Worm (Caenorhabditis elegans) whole organism, mixed stage, embryonic: Measurements from ENCODE around the gene R02D5.1.

Experiments
- M03D4.4 ChIP-seq: sonication (generic microtip); optimal IDR thresholded peaks from 2 replicates; lab custom pipeline; 2017; ENCODE audit warnings: mild to moderate bottlenecking, missing genetic modification characterization, missing compliant biosample characterization
- bed-3 ChIP-seq: fragments of 200-800 bp; sonication (Bioruptor generic); optimal IDR thresholded peaks from 3 replicates; lab custom pipeline; 2018; ENCODE audit warnings: mild to moderate bottlenecking, missing genetic modification characterization, moderate library complexity, missing compliant biosample characterization
- blmp-1 ChIP-seq: fragments of 150-350 bp; optimal IDR thresholded peaks from 2 replicates; lab custom pipeline; 2014; ENCODE audit warnings: missing biosample characterization, missing genetic modification characterization
- ceh-39 ChIP-seq: fragments of 150-350 bp; optimal IDR thresholded peaks from 2 replicates; lab custom pipeline; 2014; ENCODE audit warnings: missing biosample characterization, missing genetic modification characterization
- ceh-43 ChIP-seq: fragments of 200-800 bp; sonication (Bioruptor generic); optimal IDR thresholded peaks from 2 replicates; lab custom pipeline; 2018; ENCODE audit warnings: mild to moderate bottlenecking, missing genetic modification characterization, moderate library complexity, missing compliant biosample characterization
- ceh-83 ChIP-seq: fragments of 200-800 bp; sonication (Bioruptor generic); optimal IDR thresholded peaks from 2 replicates; lab custom pipeline; 2018; ENCODE audit warnings: mild to moderate bottlenecking, missing genetic modification characterization, missing compliant biosample characterization
- ces-1 ChIP-seq: fragments of 150-350 bp; optimal IDR thresholded peaks from 2 replicates; lab custom pipeline; 2014; ENCODE audit warnings: missing biosample characterization, missing genetic modification reagents, missing genetic modification characterization
- cnd-1 ChIP-seq: fragments of 200-800 bp; sonication (Bioruptor generic); optimal IDR thresholded peaks from 2 replicates; lab custom pipeline; 2018; ENCODE audit warnings: mild to moderate bottlenecking, missing genetic modification characterization, missing compliant biosample characterization
- drap-1 ChIP-seq: fragments of 200-800 bp; sonication (Bioruptor generic); optimal IDR thresholded peaks from 3 replicates; lab custom pipeline; 2018; ENCODE audit warnings: mild to moderate bottlenecking, missing genetic modification characterization, missing compliant biosample characterization
- elt-1 ChIP-seq: sonication (generic microtip); optimal IDR thresholded peaks from 2 replicates; lab custom pipeline; 2017; ENCODE audit warnings: missing genetic modification characterization, mild to moderate bottlenecking, missing compliant biosample characterization, antibody characterized with exemption, moderate library complexity, borderline replicate concordance; ENCODE audit not compliant: insufficient read depth
- elt-3 ChIP-seq: fragments of 150-350 bp; optimal IDR thresholded peaks from 2 replicates; lab custom pipeline; 2014; ENCODE audit warnings: missing biosample characterization, missing genetic modification characterization
- flh-1 ChIP-seq: fragments of 200-800 bp; sonication (Bioruptor generic); optimal IDR thresholded peaks from 2 replicates; lab custom pipeline; 2018; ENCODE audit warnings: mild to moderate bottlenecking, missing genetic modification characterization, moderate library complexity, missing compliant biosample characterization
- ham-2 ChIP-seq: fragments of 200-800 bp; sonication (Bioruptor generic); optimal IDR thresholded peaks from 2 replicates; lab custom pipeline; 2018; ENCODE audit warnings: mild to moderate bottlenecking, missing genetic modification characterization, missing compliant biosample characterization
- hlh-1 ChIP-seq: fragments of 150-350 bp; optimal IDR thresholded peaks from 2 replicates; lab custom pipeline; 2014; ENCODE audit warnings: missing biosample characterization, missing genetic modification reagents, missing genetic modification characterization
- lin-13 ChIP-seq: fragments of 150-350 bp; optimal IDR thresholded peaks from 2 replicates; lab custom pipeline; 2014; ENCODE audit warnings: missing biosample characterization, missing genetic modification characterization
- lin-32 ChIP-seq: fragments of 200-800 bp; sonication (Bioruptor generic); optimal IDR thresholded peaks from 2 replicates; lab custom pipeline; 2018; ENCODE audit warnings: mild to moderate bottlenecking, missing genetic modification characterization, missing compliant biosample characterization
- lsy-2 ChIP-seq: fragments of 150-350 bp; optimal IDR thresholded peaks from 2 replicates; lab custom pipeline; 2014; ENCODE audit warnings: missing biosample characterization, missing genetic modification characterization
- mab-5 ChIP-seq: fragments of 150-350 bp; optimal IDR thresholded peaks from 2 replicates; lab custom pipeline; 2014; ENCODE audit warnings: missing biosample characterization, missing genetic modification characterization
- mep-1 ChIP-seq: fragments of 150-350 bp; optimal IDR thresholded peaks from 2 replicates; lab custom pipeline; 2017; ENCODE audit warnings: missing biosample characterization, missing genetic modification reagents, missing genetic modification characterization, inconsistent platforms
- mls-2 ChIP-seq: sonication (generic microtip); optimal IDR thresholded peaks from 2 replicates; lab custom pipeline; 2016; ENCODE audit warnings: mild to moderate bottlenecking, missing genetic modification characterization, moderate library complexity, missing compliant biosample characterization
- nhr-12 ChIP-seq: fragments of 150-350 bp; optimal IDR thresholded peaks from 2 replicates; lab custom pipeline; 2014; ENCODE audit warnings: missing biosample characterization, missing genetic modification characterization
- nhr-2 ChIP-seq: fragments of 150-350 bp; optimal IDR thresholded peaks from 2 replicates; lab custom pipeline; 2014; ENCODE audit warnings: missing biosample characterization, missing genetic modification characterization
- nhr-237 ChIP-seq: fragments of 150-350 bp; optimal IDR thresholded peaks from 2 replicates; lab custom pipeline; 2014; ENCODE audit warnings: missing biosample characterization, missing genetic modification characterization
- nhr-28 ChIP-seq: fragments of 150-350 bp; optimal IDR thresholded peaks from 2 replicates; lab custom pipeline; 2014; ENCODE audit warnings: missing biosample characterization, missing genetic modification characterization
- nhr-76 ChIP-seq: sonication (generic microtip); optimal IDR thresholded peaks from 2 replicates; lab custom pipeline; 2017; ENCODE audit warnings: missing biosample characterization, missing genetic modification characterization
- pha-4 ChIP-seq: fragments of 150-350 bp; optimal IDR thresholded peaks from 2 replicates; lab custom pipeline; 2018; ENCODE audit warnings: missing biosample characterization, missing genetic modification reagents, missing genetic modification characterization
- sem-2 ChIP-seq: fragments of 200-800 bp; sonication (Bioruptor generic); optimal IDR thresholded peaks from 2 replicates; lab custom pipeline; 2018; ENCODE audit warnings: mild to moderate bottlenecking, missing genetic modification characterization, missing compliant biosample characterization
- snpc-4 ChIP-seq: fragments of 150-350 bp; optimal IDR thresholded peaks from 2 replicates; lab custom pipeline; 2014; ENCODE audit warnings: missing biosample characterization, missing genetic modification characterization
- sptf-1 ChIP-seq: sonication (generic microtip); optimal IDR thresholded peaks from 2 replicates; lab custom pipeline; 2017; ENCODE audit warnings: mild to moderate bottlenecking, missing genetic modification characterization, moderate library complexity, missing compliant biosample characterization
- tbx-8 ChIP-seq: fragments of 200-800 bp; sonication (Bioruptor generic); optimal IDR thresholded peaks from 2 replicates; lab custom pipeline; 2018; ENCODE audit warnings: mild to moderate bottlenecking, missing genetic modification characterization, moderate library complexity, missing compliant biosample characterization
- unc-120 ChIP-seq: sonication (generic microtip); optimal IDR thresholded peaks from 2 replicates; lab custom pipeline; 2017; ENCODE audit warnings: missing genetic modification characterization, missing compliant biosample characterization; ENCODE audit not compliant: poor library complexity, severe bottlenecking
- unc-39 ChIP-seq: fragments of 150-350 bp; optimal IDR thresholded peaks from 2 replicates; lab custom pipeline; 2014; ENCODE audit warnings: missing biosample characterization, missing genetic modification characterization
- unc-62 ChIP-seq: fragments of 150-350 bp; optimal IDR thresholded peaks from 2 replicates; lab custom pipeline; 2014; ENCODE audit warnings: missing biosample characterization, missing genetic modification reagents, missing genetic modification characterization
- zip-8 ChIP-seq: fragments of 150-350 bp; optimal IDR thresholded peaks from 2 replicates; lab custom pipeline; 2014; ENCODE audit warnings: missing biosample characterization, missing genetic modification characterization
- ztf-11 ChIP-seq: fragments of 150-350 bp; optimal IDR thresholded peaks from 2 replicates; lab custom pipeline; 2014; ENCODE audit warnings: missing biosample characterization, missing genetic modification characterization

R02D5.1 gene

DNA sequence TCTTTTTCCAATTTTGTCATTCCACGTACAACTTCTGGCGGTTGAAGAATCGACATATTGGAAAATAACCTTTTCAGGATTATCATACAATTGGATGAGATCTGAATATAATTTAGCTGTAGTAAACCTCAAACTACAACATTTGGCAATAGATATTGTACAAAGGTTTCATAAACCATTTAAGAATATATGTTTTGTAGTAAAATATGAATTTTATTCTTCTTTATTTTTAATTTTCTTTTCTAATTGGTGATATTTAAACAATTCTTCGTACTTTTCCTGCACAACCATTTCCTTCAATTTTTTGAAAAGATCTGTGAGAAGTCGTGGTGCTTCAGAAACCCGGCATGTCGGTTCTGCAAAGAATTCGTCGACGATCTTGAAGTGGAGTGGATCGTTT lies 13.0 kb downstream of the R02D5.1 start, which contains the start of gene C53A5.17:
C53A5.17 (minus strand) TSS at position 101 of the 400 bp plus-strand sequence.
- TF ChIP-seq flh-1 (GFP tag; lab: Kevin White, UChicago), result no peak
- no peak for TF ChIP-seq elt-3 (tag; lab: Kevin White, UChicago)

DNA sequence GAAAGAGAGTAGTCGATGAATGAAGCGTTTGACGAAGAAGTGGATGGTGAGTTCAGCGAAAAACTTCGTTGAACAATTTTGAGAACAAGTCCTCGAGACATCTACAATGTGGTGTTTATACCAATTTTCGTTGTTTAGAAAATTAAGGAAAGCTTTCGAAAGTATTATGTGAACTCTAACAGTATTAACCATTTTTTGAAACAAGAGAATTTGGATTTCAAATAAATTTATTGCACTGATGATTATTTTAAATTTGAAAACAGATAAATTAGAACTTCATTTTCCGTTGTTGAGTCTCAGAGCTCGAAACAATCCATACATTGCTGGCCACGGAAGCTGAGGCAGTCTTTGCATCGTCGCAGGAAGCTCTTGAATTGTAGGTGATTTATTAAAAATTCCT lies 14.5 kb downstream of the R02D5.1 start, which contains the start of gene C53A5.16:
C53A5.16 (minus strand) TSS at position 101 of the 400 bp plus-strand sequence.
- TF ChIP-seq ham-2 (GFP tag; lab: Kevin White, UChicago) (no peak), elt-1 (no peak), elt-3 (tag; lab: Kevin White, UChicago) (no peak), sem-2 (GFP tag; lab: Kevin White, UChicago) (no peak), drap-1 (GFP tag; lab: Kevin White, UChicago) (no peak), unc-39 (no peak), nhr-2 (tag; lab: Kevin White, UChicago) (no peak), nhr-28 (tag; lab: Kevin White, UChicago) (no peak), zip-8 (no peak), ceh-43 (GFP tag; lab: Kevin White, UChicago) (no peak), nhr-76 (tag; lab: Kevin White, UChicago) (no peak), ceh-39 (tag; lab: Kevin White, UChicago) (no peak), lin-32 (no peak), tbx-8 (GFP tag; lab: Kevin White, UChicago) (no peak), mab-5 (tag; lab: Kevin White, UChicago) (no peak)

- TF ChIP-seq nhr-76 (tag; lab: Kevin White, UChicago) (no peak), M03D4.4 (tag; lab: Kevin White, UChicago) (no peak), tbx-8 (GFP tag; lab: Kevin White, UChicago) (no peak), lin-13 (tag; lab: Kevin White, UChicago) (no peak), ceh-83 (GFP tag; lab: Kevin White, UChicago) (no peak), ham-2 (GFP tag; lab: Kevin White, UChicago) (no peak), drap-1 (GFP tag; lab: Kevin White, UChicago) (no peak), elt-1 (no peak), nhr-12 (tag; lab: Kevin White, UChicago) (no peak), blmp-1 (tag; lab: Kevin White, UChicago) (no peak), sptf-1 (tag; lab: Kevin White, UChicago) (no peak), lsy-2 (tag; lab: Kevin White, UChicago) (no peak), ztf-11 (tag; lab: Kevin White, UChicago) (no peak)
These were observed 15.1 kb downstream of the R02D5.1 start, which contains the start of gene C53A5.2 for ce11 chrV:14523105-14523504. TSS of gene C53A5.2 (minus strand) at chrV:14523205.

DNA sequence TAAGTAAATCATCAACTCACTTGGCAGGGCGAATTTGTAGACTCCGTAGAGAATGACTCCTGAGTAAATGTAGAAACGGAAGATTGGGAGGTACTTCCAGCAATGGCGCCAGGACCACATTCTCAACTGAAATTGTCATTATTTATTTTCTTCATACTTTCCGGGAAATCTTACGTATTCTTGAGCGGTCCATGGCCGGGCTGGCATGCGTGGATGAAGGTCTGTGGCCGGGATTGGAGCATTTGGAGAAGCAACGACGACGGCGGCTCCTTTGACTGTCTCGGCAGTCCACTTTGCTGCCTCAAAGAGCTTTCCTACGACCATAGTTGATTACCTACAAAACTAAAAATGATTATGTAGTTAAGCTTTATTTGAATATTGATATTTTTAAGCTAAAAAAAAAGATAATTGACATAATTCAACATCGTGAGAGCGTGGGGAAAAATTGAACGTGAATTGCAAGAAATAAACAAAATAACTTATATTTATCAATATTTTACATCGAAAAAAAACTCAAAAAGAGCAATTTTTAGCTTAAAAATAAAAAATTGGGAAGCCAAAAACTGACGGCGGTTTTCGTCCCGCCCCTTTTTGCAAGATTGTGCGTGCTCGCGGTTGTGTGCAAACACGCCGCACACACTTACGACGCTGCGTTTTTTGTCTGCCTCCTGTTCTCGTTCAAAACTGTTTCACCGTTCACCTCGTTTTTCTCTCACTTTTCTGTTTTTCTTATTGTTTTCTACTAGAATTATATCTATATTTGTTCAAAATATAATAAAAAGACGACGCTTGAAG lies 15.9 kb downstream of the R02D5.1 start, which contains the start of gene ril-1:
ril-1 (minus strand) TSS at position 342 of the 795 bp plus-strand sequence.
- TF ChIP-seq elt-3 (tag; lab: Kevin White, UChicago) (no peak), elt-1 (peak; percentile 14), hlh-1 (tag; lab: Kevin White, UChicago) (peak; percentile 23), nhr-2 (tag; lab: Kevin White, UChicago) (no peak), ceh-83 (GFP tag; lab: Kevin White, UChicago) (no peak), lsy-2 (tag; lab: Kevin White, UChicago) (peak; percentile 58), mls-2 (tag; lab: Kevin White, UChicago) (no peak), zip-8 (no peak), nhr-237 (tag; lab: Kevin White, UChicago) (no peak), ztf-11 (tag; lab: Kevin White, UChicago) (no peak), M03D4.4 (tag; lab: Kevin White, UChicago) (peak; percentile 63), lin-13 (tag; lab: Kevin White, UChicago) (no peak), tbx-8 (GFP tag; lab: Kevin White, UChicago) (peak; percentile 20), ceh-39 (tag; lab: Kevin White, UChicago) (no peak), nhr-28 (tag; lab: Kevin White, UChicago) (no peak), ces-1 (GFP tag; lab: Kevin White, UChicago) (no peak), ceh-43 (GFP tag; lab: Kevin White, UChicago) (peak; percentile 52), mep-1 (tag; lab: Kevin White, UChicago) (peak; percentile 19), unc-62 (GFP tag; lab: Kevin White, UChicago) (no peak), nhr-12 (tag; lab: Kevin White, UChicago) (no peak), drap-1 (GFP tag; lab: Kevin White, UChicago) (peak; percentile 73), pha-4 (tag; lab: Kevin White, UChicago) (no peak), mab-5 (tag; lab: Kevin White, UChicago) (no peak), unc-39 (no peak), sptf-1 (tag; lab: Kevin White, UChicago) (peak; percentile 58), nhr-76 (tag; lab: Kevin White, UChicago) (no peak), flh-1 (GFP tag; lab: Kevin White, UChicago) (peak; percentile 1), bed-3 (GFP tag; lab: Kevin White, UChicago) (no peak), sem-2 (GFP tag; lab: Kevin White, UChicago) (no peak), snpc-4 (tag; lab: Kevin White, UChicago) (no peak), cnd-1 (tag; lab: Kevin White, UChicago) (peak; percentile 28), blmp-1 (tag; lab: Kevin White, UChicago) (peak; percentile 1), lin-32 (no peak), unc-120 (tag; lab: Kevin White, UChicago) (peak; percentile 37), ham-2 (GFP tag; lab: Kevin White, UChicago) (no peak)
